Worm (Caenorhabditis elegans) whole organism, young adult: ENCODE results near the gene nol-56.

Experiments used
- B0261.1 ChIP-seq: sonication (generic microtip); optimal IDR thresholded peaks from 2 replicates; lab custom pipeline; 2016; ENCODE audit warnings: mild to moderate bottlenecking, missing genetic modification characterization, moderate library complexity, missing compliant biosample characterization
- C17E4.6 ChIP-seq: fragments of 200-800 bp; sonication (Bioruptor generic); IDR thresholded peaks from 2 replicates; pipeline ENCODE4 v1.3.6; 2022; ENCODE audit warnings: missing genetic modification reagents, missing genetic modification characterization, missing compliant biosample characterization
- F10E7.11 ChIP-seq: sonication (generic microtip); optimal IDR thresholded peaks from 2 replicates; lab custom pipeline; 2017; ENCODE audit warnings: mild to moderate bottlenecking, missing genetic modification characterization, moderate library complexity, missing compliant biosample characterization
- F23B12.7 ChIP-seq: sonication (generic microtip); optimal IDR thresholded peaks from 2 replicates; lab custom pipeline; 2017; ENCODE audit warnings: missing genetic modification characterization, mild to moderate bottlenecking, missing compliant biosample characterization, antibody characterized with exemption, moderate library complexity; ENCODE audit not compliant: insufficient read depth
- F52B5.7 ChIP-seq: sonication (generic microtip); optimal IDR thresholded peaks from 2 replicates; lab custom pipeline; 2016; ENCODE audit warnings: mild to moderate bottlenecking, missing genetic modification characterization, missing compliant biosample characterization
- T07F8.4 ChIP-seq: sonication (generic microtip); optimal IDR thresholded peaks from 2 replicates; lab custom pipeline; 2016; ENCODE audit warnings: mild to moderate bottlenecking, missing genetic modification characterization, moderate library complexity, missing compliant biosample characterization
- Y53G8AR.9 ChIP-seq: fragments of 200-800 bp; sonication (Bioruptor generic); conservative IDR thresholded peaks from 2 replicates; pipeline ENCODE4 v1.3.6; 2022; ENCODE audit warnings: missing genetic modification reagents, missing genetic modification characterization, missing compliant biosample characterization
- akir-1 ChIP-seq: fragments of 200-800 bp; sonication (Bioruptor generic); optimal IDR thresholded peaks from 2 replicates; lab custom pipeline; 2018; ENCODE audit warnings: mild to moderate bottlenecking, missing genetic modification characterization, moderate library complexity, missing compliant biosample characterization
- attf-6 ChIP-seq: fragments of 200-800 bp; sonication (Bioruptor generic); IDR thresholded peaks from 2 replicates; pipeline ENCODE4 v1.3.6; 2022; ENCODE audit warnings: missing genetic modification reagents, missing genetic modification characterization, missing compliant biosample characterization
- ccch-3 ChIP-seq: fragments of 200-800 bp; sonication (Bioruptor generic); optimal IDR thresholded peaks from 2 replicates; lab custom pipeline; 2018; ENCODE audit warnings: mild to moderate bottlenecking, missing genetic modification characterization, missing compliant biosample characterization
- cebp-1 ChIP-seq, 2 experiments: fragments of 200-800 bp in 1 of 2; sonication (Bioruptor generic) in 1 of 2; sonication (generic microtip) in 1 of 2; IDR thresholded peaks in 1 of 2; optimal IDR thresholded peaks in 1 of 2; 2 replicates each; pipeline versions ENCODE4 v1.3.6 to Lab custom; 2017 to 2022; ENCODE audit warnings: missing compliant biosample characterization in 2 of 2, missing genetic modification characterization in 2 of 2, mild to moderate bottlenecking in 1 of 2, missing genetic modification reagents in 1 of 2, moderate library complexity in 1 of 2
- cebp-2 ChIP-seq: fragments of 200-800 bp; sonication (Bioruptor generic); IDR thresholded peaks from 2 replicates; pipeline ENCODE4 v1.3.6; 2022; ENCODE audit warnings: missing genetic modification characterization, missing compliant biosample characterization
- ceh-100 ChIP-seq: fragments of 200-800 bp; sonication (Bioruptor generic); IDR thresholded peaks from 2 replicates; pipeline ENCODE4 v1.3.6; 2022; ENCODE audit warnings: missing genetic modification reagents, missing genetic modification characterization, missing compliant biosample characterization
- ceh-27 ChIP-seq: fragments of 200-800 bp; sonication (Bioruptor generic); optimal IDR thresholded peaks from 2 replicates; lab custom pipeline; 2018; ENCODE audit warnings: mild to moderate bottlenecking, missing genetic modification characterization, moderate library complexity, missing compliant biosample characterization
- ceh-40 ChIP-seq: fragments of 200-800 bp; sonication (Bioruptor generic); IDR thresholded peaks from 2 replicates; pipeline ENCODE4 v1.3.6; 2022; ENCODE audit warnings: missing genetic modification characterization, missing compliant biosample characterization
- ceh-58 ChIP-seq: fragments of 200-800 bp; sonication (Bioruptor generic); IDR thresholded peaks from 2 replicates; pipeline ENCODE4 v1.3.6; 2022; ENCODE audit warnings: missing genetic modification characterization, missing compliant biosample characterization
- chd-7 ChIP-seq: sonication (generic microtip); optimal IDR thresholded peaks from 2 replicates; lab custom pipeline; 2016; ENCODE audit warnings: mild to moderate bottlenecking, missing genetic modification characterization, moderate library complexity, missing compliant biosample characterization
- efl-1 ChIP-seq: fragments of 150-350 bp; optimal IDR thresholded peaks from 2 replicates; lab custom pipeline; 2014; ENCODE audit warnings: missing biosample characterization, missing genetic modification reagents, missing genetic modification characterization
- ekl-4 ChIP-seq: fragments of 200-800 bp; sonication (Bioruptor generic); IDR thresholded peaks from 2 replicates; pipeline ENCODE4 v1.3.6; 2022; ENCODE audit warnings: missing genetic modification reagents, missing genetic modification characterization, missing compliant biosample characterization
- ets-4 ChIP-seq: fragments of 200-800 bp; sonication (Bioruptor generic); optimal IDR thresholded peaks from 2 replicates; lab custom pipeline; 2018; ENCODE audit warnings: mild to moderate bottlenecking, missing genetic modification characterization, missing compliant biosample characterization
- hmg-1.2 ChIP-seq: fragments of 200-800 bp; sonication (Bioruptor generic); IDR thresholded peaks from 2 replicates; pipeline ENCODE4 v1.3.6; 2022; ENCODE audit warnings: missing genetic modification reagents, missing genetic modification characterization, missing compliant biosample characterization
- hrde-1 ChIP-seq: sonication (generic microtip); optimal IDR thresholded peaks from 2 replicates; lab custom pipeline; 2016; ENCODE audit warnings: missing genetic modification characterization, mild to moderate bottlenecking, missing compliant biosample characterization, moderate library complexity, missing genotype, missing genetic modification reagents, borderline replicate concordance
- lag-1 ChIP-seq: fragments of 200-800 bp; sonication (Bioruptor generic); IDR thresholded peaks from 2 replicates; pipeline ENCODE4 v1.3.6; 2022; ENCODE audit warnings: missing genetic modification reagents, missing genetic modification characterization, missing compliant biosample characterization
- lin-54 ChIP-seq: fragments of 200-800 bp; sonication (Bioruptor generic); optimal IDR thresholded peaks from 2 replicates; lab custom pipeline; 2018; ENCODE audit warnings: mild to moderate bottlenecking, missing genetic modification characterization, missing compliant biosample characterization
- lsl-1 ChIP-seq: fragments of 200-800 bp; sonication (Bioruptor generic); optimal IDR thresholded peaks from 2 replicates; lab custom pipeline; 2018; ENCODE audit warnings: mild to moderate bottlenecking, missing genetic modification characterization, moderate library complexity, missing compliant biosample characterization
- mxl-1 ChIP-seq: sonication (generic microtip); optimal IDR thresholded peaks from 2 replicates; lab custom pipeline; 2016; ENCODE audit warnings: missing genetic modification characterization, missing compliant biosample characterization
- nhr-27 ChIP-seq: fragments of 200-800 bp; sonication (Bioruptor generic); optimal IDR thresholded peaks from 2 replicates; lab custom pipeline; 2018; ENCODE audit warnings: mild to moderate bottlenecking, missing genetic modification characterization, moderate library complexity, missing compliant biosample characterization
- nhr-80 ChIP-seq: sonication (generic microtip); optimal IDR thresholded peaks from 2 replicates; lab custom pipeline; 2016; ENCODE audit warnings: missing genetic modification characterization, missing compliant biosample characterization
- nhr-90 ChIP-seq: sonication (generic microtip); optimal IDR thresholded peaks from 2 replicates; lab custom pipeline; 2016; ENCODE audit warnings: missing genotype, mild to moderate bottlenecking, missing genetic modification characterization, missing compliant biosample characterization
- pha-4 ChIP-seq: fragments of 150-350 bp; sonication (generic microtip); optimal IDR thresholded peaks from 2 replicates; lab custom pipeline; 2014; ENCODE audit warnings: missing biosample characterization, missing genetic modification reagents, missing genetic modification characterization
- rcor-1 ChIP-seq: fragments of 200-800 bp; sonication (Bioruptor generic); IDR thresholded peaks from 2 replicates; pipeline ENCODE4 v1.3.6; 2022; ENCODE audit warnings: missing genetic modification reagents, missing genetic modification characterization, missing compliant biosample characterization
- rpc-1 ChIP-seq, 2 experiments: fragments of 150-350 bp in 1 of 2; sonication (generic microtip) in 1 of 2; optimal IDR thresholded peaks; 2 replicates each; lab custom pipeline; 2014 to 2018; ENCODE audit warnings: missing biosample characterization in 1 of 2, missing genetic modification characterization in 1 of 2, missing genetic modification reagents in 1 of 2, missing genotype in 1 of 2
- snpc-4 ChIP-seq, 5 experiments: fragments of 150-350 bp in 1 of 5; sonication (generic microtip) in 4 of 5; optimal IDR thresholded peaks; 2 replicates each; lab custom pipeline; 2014 to 2018; ENCODE audit warnings: missing genetic modification characterization in 5 of 5, missing biosample characterization in 3 of 5, antibody characterized with exemption in 2 of 5, mild to moderate bottlenecking in 2 of 5, missing compliant biosample characterization in 2 of 5, missing genotype in 2 of 5, moderate library complexity in 2 of 5, missing genetic modification reagents in 1 of 5
- tbx-9 ChIP-seq: sonication (generic microtip); optimal IDR thresholded peaks from 2 replicates; lab custom pipeline; 2016; ENCODE audit warnings: borderline replicate concordance, missing genetic modification characterization, inconsistent platforms, missing compliant biosample characterization
- tlf-1 ChIP-seq: fragments of 200-800 bp; sonication (Bioruptor generic); optimal IDR thresholded peaks from 2 replicates; lab custom pipeline; 2018; ENCODE audit warnings: mild to moderate bottlenecking, missing genetic modification characterization, missing compliant biosample characterization
- ztf-18 ChIP-seq: sonication (generic microtip); optimal IDR thresholded peaks from 2 replicates; lab custom pipeline; 2016; ENCODE audit warnings: missing genotype, mild to moderate bottlenecking, missing genetic modification characterization, missing compliant biosample characterization
- ztf-6 ChIP-seq: fragments of 200-800 bp; sonication (Bioruptor generic); IDR thresholded peaks from 2 replicates; pipeline ENCODE4 v1.3.6; 2022; ENCODE audit warnings: missing genetic modification reagents, missing genetic modification characterization, missing compliant biosample characterization

Gene nol-56

DNA sequence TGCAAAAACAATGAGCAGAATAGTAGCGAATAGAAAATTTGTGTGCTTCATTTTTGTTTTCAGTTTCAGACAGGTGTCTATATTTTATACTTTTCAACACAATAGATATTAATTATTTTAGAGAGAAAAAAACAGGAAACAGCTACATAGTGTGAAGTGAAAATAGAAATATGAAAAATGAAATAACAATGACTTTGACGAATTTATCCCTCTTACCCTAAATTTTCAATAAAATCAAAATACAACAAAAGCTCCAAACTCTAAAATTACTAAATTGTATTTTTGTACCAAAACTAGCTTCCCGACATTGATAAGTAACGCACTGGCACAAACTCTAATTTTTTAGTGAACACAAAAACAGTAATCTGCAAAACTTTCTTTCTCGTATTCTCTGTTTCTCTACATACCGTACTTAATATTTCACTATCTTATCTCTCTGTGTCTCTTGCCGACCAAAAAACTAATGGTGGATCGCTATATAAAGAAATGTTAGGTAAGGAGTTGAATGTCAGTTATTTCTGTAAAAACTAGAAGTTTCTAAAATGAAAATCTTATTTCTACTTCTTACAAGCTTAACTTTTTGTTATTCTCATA lies 42.5 kb upstream of the nol-56 start, which contains the start of the genes col-151 and ugt-1:
Gene col-151, minus strand, starts transcription at position 51 of the 594 bp plus-strand sequence.
Gene ugt-1, plus strand, starts transcription at position 491 of the 594 bp plus-strand sequence.
- TF ChIP-seq snpc-4 (GFP tag; optimal IDR thresholded peaks at IDR 0.05; lab: Kevin White, UChicago) (no peak), snpc-4 (tag; optimal IDR thresholded peaks at IDR 0.05; lab: Kevin White, UChicago) (no peak), hmg-1.2 (GFP tag; lab: Robert Waterston, UW) (peak; percentile 82), C17E4.6 (no peak), nhr-80 (tag; lab: Kevin White, UChicago) (peak; percentile 48), nhr-27 (no peak), hrde-1 (tag; lab: Kevin White, UChicago) (no peak), ccch-3 (GFP tag; lab: Kevin White, UChicago) (no peak), ceh-58 (GFP tag; lab: Robert Waterston, UW) (no peak), Y53G8AR.9 (GFP tag; lab: Robert Waterston, UW) (no peak), ekl-4 (GFP tag; lab: Robert Waterston, UW) (no peak), chd-7 (tag; lab: Kevin White, UChicago) (no peak), efl-1 (GFP tag; lab: Kevin White, UChicago) (no peak), B0261.1 (tag; lab: Kevin White, UChicago) (no peak), ztf-18 (tag; lab: Kevin White, UChicago) (no peak), attf-6 (GFP tag; lab: Robert Waterston, UW) (no peak)

DNA sequence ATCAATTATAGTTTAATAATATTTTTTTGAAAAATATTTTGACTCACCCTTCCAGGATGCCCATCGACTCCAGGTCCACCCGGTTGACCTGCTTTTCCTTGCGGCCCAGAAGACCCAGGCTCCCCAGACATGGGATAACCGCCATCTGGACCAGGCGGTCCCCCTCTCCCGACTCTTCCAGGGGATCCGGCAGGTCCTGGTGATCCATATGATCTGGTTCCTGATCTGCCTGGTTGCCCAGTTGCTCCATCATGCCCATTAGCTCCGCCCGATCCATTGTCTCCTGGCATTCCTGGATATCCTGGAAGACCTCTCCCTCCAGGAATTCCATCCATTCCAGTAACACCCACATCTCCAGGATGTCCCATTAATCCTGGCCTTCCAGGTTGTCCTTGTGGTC lies 40.9 kb upstream of the nol-56 start:
- no peak for TF ChIP-seq akir-1

DNA sequence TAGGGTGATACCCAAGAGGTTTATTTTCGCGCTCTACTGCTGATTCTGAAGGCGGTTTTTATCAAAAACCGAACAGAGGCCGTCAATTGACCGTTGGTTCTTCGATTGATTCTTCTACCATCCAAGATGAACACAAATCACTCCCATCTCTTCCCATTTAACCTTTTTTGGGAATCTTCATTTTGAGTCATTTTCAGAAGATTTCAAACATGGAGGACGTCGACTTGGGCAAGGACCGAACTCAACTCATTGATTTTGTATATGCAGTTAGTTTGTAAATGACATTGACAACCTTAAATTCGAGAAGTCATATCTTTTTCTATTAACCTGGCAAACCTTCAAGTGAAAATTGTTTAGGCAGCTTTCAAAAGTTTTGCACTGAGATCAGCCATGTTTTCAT lies 35.5 kb upstream of the nol-56 start, which contains the start of gene AC3.5:
Gene AC3.5, plus strand, starts transcription at position 210 of the 400 bp plus-strand sequence.
- TF ChIP-seq ztf-6 (no peak), ceh-27 (GFP tag; lab: Kevin White, UChicago) (no peak), rcor-1 (no peak), ceh-100 (GFP tag; lab: Robert Waterston, UW) (no peak), cebp-2 (GFP tag; lab: Robert Waterston, UW) (no peak), lsl-1 (GFP tag; lab: Kevin White, UChicago) (no peak), rpc-1 (optimal IDR thresholded peaks at IDR 0.05; lab: Kevin White, UChicago) (no peak), rpc-1 (tag; optimal IDR thresholded peaks at IDR 0.05; lab: Kevin White, UChicago) (no peak), nhr-90 (tag; lab: Kevin White, UChicago) (no peak), T07F8.4 (tag; lab: Kevin White, UChicago) (no peak), pha-4 (tag; lab: Kevin White, UChicago) (no peak), C17E4.6 (no peak)

DNA sequence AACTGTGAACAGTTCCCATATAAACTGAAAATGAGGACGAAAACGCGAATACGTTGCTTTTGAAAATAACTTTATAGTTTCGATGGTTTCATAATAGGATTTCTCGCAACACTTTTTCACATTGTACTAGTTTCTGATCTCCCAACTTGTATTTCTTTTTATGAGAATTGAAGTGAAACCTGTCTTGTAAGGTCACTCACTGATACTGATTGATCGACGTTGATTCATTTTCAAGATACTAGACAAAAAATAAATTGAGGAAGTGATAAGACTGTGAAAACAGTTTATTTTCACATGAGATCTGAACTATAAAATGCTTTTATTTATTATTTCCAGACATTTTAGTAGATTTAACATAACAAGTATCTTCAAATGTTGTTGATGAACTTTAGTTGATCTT lies 34.6 kb upstream of the nol-56 start:
- TF ChIP-seq B0261.1 (tag; lab: Kevin White, UChicago) = no peak
- no peak for TF ChIP-seq rpc-1 (optimal IDR thresholded peaks at IDR 0.05; lab: Kevin White, UChicago)
- TF ChIP-seq rpc-1 (tag; optimal IDR thresholded peaks at IDR 0.05; lab: Kevin White, UChicago) = no peak
- TF ChIP-seq tlf-1 (GFP tag; lab: Kevin White, UChicago) = no peak
- no peak for TF ChIP-seq T07F8.4 (tag; lab: Kevin White, UChicago)
- no peak for TF ChIP-seq hmg-1.2 (GFP tag; lab: Robert Waterston, UW)
- TF ChIP-seq C17E4.6 = no peak
- no peak for TF ChIP-seq F23B12.7 (tag; lab: Kevin White, UChicago)
- TF ChIP-seq ceh-40 = no peak
- no peak for TF ChIP-seq tbx-9 (tag; lab: Kevin White, UChicago)
- no peak for TF ChIP-seq akir-1
- TF ChIP-seq F52B5.7 (tag; lab: Kevin White, UChicago) = no peak
- no peak for TF ChIP-seq ccch-3 (GFP tag; lab: Kevin White, UChicago)
- TF ChIP-seq lin-54 (GFP tag; lab: Kevin White, UChicago) = no peak
- TF ChIP-seq cebp-1 (GFP tag; IDR thresholded peaks at IDR 0.05; lab: Robert Waterston, UW) = no peak
- TF ChIP-seq cebp-1 (tag; optimal IDR thresholded peaks at IDR 0.05; lab: Kevin White, UChicago) = no peak
- TF ChIP-seq F10E7.11 (tag; lab: Kevin White, UChicago) = no peak
- TF ChIP-seq ets-4 (GFP tag; lab: Kevin White, UChicago) = no peak
- TF ChIP-seq mxl-1 = no peak
- no peak for TF ChIP-seq ceh-58 (GFP tag; lab: Robert Waterston, UW)
- TF ChIP-seq ekl-4 (GFP tag; lab: Robert Waterston, UW) = no peak
- TF ChIP-seq lag-1 (GFP tag; lab: Robert Waterston, UW) = no peak
